Fruit fly (Drosophila melanogaster) whole organism, embryonic: ENCODE results near the gene tub.

Experiments used
- BEAF-32 ChIP-seq: fragments of 200-800 bp; sonication (Bioruptor generic); optimal IDR thresholded peaks from 3 replicates; lab custom pipeline; 2017; ENCODE audit warnings: missing biosample characterization, missing genetic modification characterization, mild to moderate bottlenecking, moderate library complexity, missing genetic modification reagents
- C15 ChIP-seq: fragments of 200-800 bp; sonication (Bioruptor generic); IDR thresholded peaks from 3 replicates; pipeline ENCODE4 v1.3.6; 2022; ENCODE audit warnings: missing biosample characterization, missing genetic modification characterization
- CG10267 ChIP-seq: fragments of 200-800 bp; sonication (Bioruptor generic); optimal IDR thresholded peaks from 2 replicates; lab custom pipeline; 2018; ENCODE audit warnings: missing biosample characterization, mild to moderate bottlenecking, missing genetic modification characterization, moderate library complexity
- CG10543 ChIP-seq: fragments of 200-800 bp; sonication (Bioruptor generic); optimal IDR thresholded peaks from 3 replicates; lab custom pipeline; 2017; ENCODE audit warnings: missing biosample characterization, mild to moderate bottlenecking, missing genetic modification characterization, moderate library complexity
- CG12219 ChIP-seq: fragments of 200-800 bp; sonication (Bioruptor generic); optimal IDR thresholded peaks from 3 replicates; lab custom pipeline; 2018; ENCODE audit warnings: missing biosample characterization, mild to moderate bottlenecking, missing genetic modification characterization
- CG12391 ChIP-seq: fragments of 200-800 bp; sonication (Bioruptor generic); optimal IDR thresholded peaks from 3 replicates; lab custom pipeline; 2018; ENCODE audit warnings: missing biosample characterization, mild to moderate bottlenecking, missing genetic modification characterization, moderate library complexity
- CG13624 ChIP-seq: fragments of 200-800 bp; sonication (Bioruptor generic); optimal IDR thresholded peaks from 2 replicates; lab custom pipeline; 2016; ENCODE audit warnings: missing biosample characterization, missing genetic modification characterization
- CG13775 ChIP-seq: fragments of 200-800 bp; sonication (Bioruptor generic); optimal IDR thresholded peaks from 3 replicates; lab custom pipeline; 2017; ENCODE audit warnings: missing biosample characterization, mild to moderate bottlenecking, missing genetic modification characterization
- CG14965 ChIP-seq: fragments of 200-800 bp; sonication (Bioruptor generic); optimal IDR thresholded peaks from 2 replicates; lab custom pipeline; 2016; ENCODE audit warnings: missing biosample characterization, missing genetic modification characterization, borderline replicate concordance
- CG15269 ChIP-seq: fragments of 200-800 bp; sonication (Bioruptor generic); optimal IDR thresholded peaks from 2 replicates; lab custom pipeline; 2018; ENCODE audit warnings: missing biosample characterization, mild to moderate bottlenecking, missing genetic modification characterization, moderate library complexity
- CG15479 ChIP-seq: fragments of 200-800 bp; sonication (Bioruptor generic); optimal IDR thresholded peaks from 3 replicates; lab custom pipeline; 2019; ENCODE audit warnings: missing biosample characterization, mild to moderate bottlenecking, missing genetic modification characterization, moderate library complexity
- CG42726 ChIP-seq: fragments of 200-800 bp; sonication (Bioruptor generic); IDR thresholded peaks from 2 replicates; pipeline ENCODE4 v1.3.6; 2022; ENCODE audit warnings: missing biosample characterization, missing genetic modification characterization; ENCODE audit not compliant: partially characterized antibody
- CG4424 ChIP-seq: fragments of 200-800 bp; sonication (Bioruptor generic); optimal IDR thresholded peaks from 3 replicates; lab custom pipeline; 2016; ENCODE audit warnings: missing biosample characterization, missing genetic modification characterization
- CG7271 ChIP-seq: fragments of 200-800 bp; sonication (Bioruptor generic); optimal IDR thresholded peaks from 2 replicates; lab custom pipeline; 2018; ENCODE audit warnings: missing biosample characterization, mild to moderate bottlenecking, missing genetic modification characterization, moderate library complexity
- CG7745 ChIP-seq: fragments of 200-800 bp; sonication (Bioruptor generic); optimal IDR thresholded peaks from 2 replicates; lab custom pipeline; 2018; ENCODE audit warnings: missing biosample characterization, mild to moderate bottlenecking, missing genetic modification characterization, moderate library complexity
- CG8281 ChIP-seq: fragments of 200-800 bp; sonication (Bioruptor generic); optimal IDR thresholded peaks from 2 replicates; lab custom pipeline; 2018; ENCODE audit warnings: missing biosample characterization, mild to moderate bottlenecking, missing genetic modification characterization, moderate library complexity
- Chrac-16 ChIP-seq: fragments of 200-800 bp; sonication (Bioruptor generic); optimal IDR thresholded peaks from 3 replicates; lab custom pipeline; 2016; ENCODE audit warnings: missing biosample characterization, missing genetic modification characterization
- D ChIP-seq, 2 experiments: fragments of 200-800 bp in 1 of 2; fragments of >200 bp in 1 of 2; sonication (Bioruptor generic) in 1 of 2; optimal IDR thresholded peaks; 2 replicates in 1 of 2; 3 replicates in 1 of 2; lab custom pipeline; 2017; ENCODE audit warnings: mild to moderate bottlenecking in 1 of 2, missing biosample characterization in 1 of 2, missing genetic modification characterization in 1 of 2, missing genetic modification reagents in 1 of 2
- Deaf1 ChIP-seq: fragments of 200-800 bp; optimal IDR thresholded peaks from 3 replicates; lab custom pipeline; 2019; ENCODE audit warnings: missing biosample characterization, mild to moderate bottlenecking, missing genetic modification characterization, moderate library complexity
- Dll ChIP-seq: fragments of 200-800 bp; sonication (Bioruptor generic); IDR thresholded peaks from 4 replicates; pipeline ENCODE4 v1.3.6; 2022; ENCODE audit warnings: missing biosample characterization, missing genetic modification characterization; ENCODE audit not compliant: partially characterized antibody
- Dref ChIP-seq: fragments of 200-800 bp; sonication (Bioruptor generic); IDR thresholded peaks from 2 replicates; pipeline ENCODE4 v1.3.6; 2022; ENCODE audit warnings: missing biosample characterization, missing genetic modification characterization
- Ets65A ChIP-seq: fragments of 200-800 bp; sonication (Bioruptor generic); peaks from one replicate; lab custom pipeline; 2016; ENCODE audit warnings: missing biosample characterization, missing genetic modification characterization
- HHEX ChIP-seq: fragments of 200-800 bp; sonication (Bioruptor generic); optimal IDR thresholded peaks from 3 replicates; lab custom pipeline; 2017; ENCODE audit warnings: missing biosample characterization, mild to moderate bottlenecking, missing genetic modification characterization, missing genetic modification reagents
- Meics ChIP-seq: fragments of 200-800 bp; sonication (Bioruptor generic); optimal IDR thresholded peaks from 2 replicates; lab custom pipeline; 2017; ENCODE audit warnings: missing biosample characterization, mild to moderate bottlenecking, missing genetic modification characterization
- Oaz ChIP-seq: fragments of 200-800 bp; sonication (Bioruptor generic); IDR thresholded peaks from 2 replicates; pipeline ENCODE4 v1.3.6; 2022; ENCODE audit warnings: missing biosample characterization, missing genetic modification characterization
- PHDP ChIP-seq: fragments of 200-800 bp; sonication (Bioruptor generic); optimal IDR thresholded peaks from 3 replicates; lab custom pipeline; 2018; ENCODE audit warnings: missing biosample characterization, mild to moderate bottlenecking, missing genetic modification characterization, moderate library complexity
- Poxn ChIP-seq: fragments of 200-800 bp; sonication (Bioruptor generic); IDR thresholded peaks from 2 replicates; pipeline ENCODE4 v1.3.6; 2022; ENCODE audit warnings: missing biosample characterization, missing genetic modification characterization
- Sox102F ChIP-seq: fragments of 200-800 bp; sonication (Bioruptor generic); optimal IDR thresholded peaks from 2 replicates; lab custom pipeline; 2018; ENCODE audit warnings: missing biosample characterization, mild to moderate bottlenecking, missing genetic modification characterization, moderate library complexity
- Tbp ChIP-seq: fragments of >200 bp; optimal IDR thresholded peaks from 2 replicates; lab custom pipeline; 2018; ENCODE audit warnings: missing biosample characterization, missing genetic modification characterization
- Vsx1 ChIP-seq: fragments of 200-800 bp; sonication (Bioruptor generic); optimal IDR thresholded peaks from 2 replicates; lab custom pipeline; 2017; ENCODE audit warnings: missing biosample characterization, mild to moderate bottlenecking, missing genetic modification characterization, missing genetic modification reagents
- Xbp1 ChIP-seq: fragments of 200-800 bp; sonication (Bioruptor generic); optimal IDR thresholded peaks from 3 replicates; lab custom pipeline; 2016; ENCODE audit warnings: missing biosample characterization, mild to moderate bottlenecking, missing genetic modification characterization
- ara ChIP-seq: fragments of 200-800 bp; sonication (Bioruptor generic); IDR thresholded peaks from 2 replicates; pipeline ENCODE4 v1.3.6; 2022; ENCODE audit warnings: missing biosample characterization, missing genetic modification characterization
- bbx ChIP-seq: fragments of 200-800 bp; sonication (Bioruptor generic); IDR thresholded peaks from 2 replicates; pipeline ENCODE4 v1.3.6; 2022; ENCODE audit warnings: missing biosample characterization, missing genetic modification characterization; ENCODE audit not compliant: partially characterized antibody
- chif ChIP-seq, 2 experiments: fragments of 200-800 bp; sonication (Bioruptor generic); optimal IDR thresholded peaks; 3 replicates each; lab custom pipeline; 2016; ENCODE audit warnings: missing biosample characterization in 2 of 2, missing genetic modification characterization in 2 of 2
- cwo ChIP-seq: fragments of 200-800 bp; sonication (Bioruptor generic); optimal IDR thresholded peaks from 3 replicates; lab custom pipeline; 2017; ENCODE audit warnings: missing biosample characterization, missing genetic modification characterization, mild to moderate bottlenecking, moderate library complexity, missing genetic modification reagents
- fd96Cb ChIP-seq: fragments of 200-800 bp; sonication (Bioruptor generic); optimal IDR thresholded peaks from 2 replicates; lab custom pipeline; 2018; ENCODE audit warnings: missing biosample characterization, mild to moderate bottlenecking, missing genetic modification characterization, moderate library complexity
- gcm2 ChIP-seq: fragments of 200-800 bp; sonication (Bioruptor generic); optimal IDR thresholded peaks from 2 replicates; lab custom pipeline; 2016; ENCODE audit warnings: missing biosample characterization, missing genetic modification characterization
- her ChIP-seq: fragments of 200-800 bp; sonication (Bioruptor generic); optimal IDR thresholded peaks from 2 replicates; lab custom pipeline; 2016; ENCODE audit warnings: missing biosample characterization, missing genetic modification characterization
- kah ChIP-seq: fragments of 200-800 bp; sonication (Bioruptor generic); optimal IDR thresholded peaks from 2 replicates; lab custom pipeline; 2018; ENCODE audit warnings: missing biosample characterization, mild to moderate bottlenecking, missing genetic modification characterization
- knrl ChIP-seq: fragments of 200-800 bp; sonication (Bioruptor generic); IDR thresholded peaks from 3 replicates; pipeline ENCODE4 v1.3.6; 2022; ENCODE audit warnings: missing biosample characterization, missing genetic modification characterization; ENCODE audit not compliant: partially characterized antibody
- pum ChIP-seq: fragments of 200-800 bp; sonication (Bioruptor generic); optimal IDR thresholded peaks from 2 replicates; lab custom pipeline; 2016; ENCODE audit warnings: missing biosample characterization, missing genetic modification characterization
- salm ChIP-seq: fragments of 200-800 bp; sonication (Bioruptor generic); optimal IDR thresholded peaks from 2 replicates; lab custom pipeline; 2018; ENCODE audit warnings: missing biosample characterization, mild to moderate bottlenecking, missing genetic modification characterization
- sim ChIP-seq: fragments of 200-800 bp; sonication (Bioruptor generic); IDR thresholded peaks from 2 replicates; pipeline ENCODE4 v1.3.6; 2022; ENCODE audit warnings: missing biosample characterization, missing genetic modification characterization
- stc ChIP-seq: fragments of 200-800 bp; sonication (Bioruptor generic); IDR thresholded peaks from 2 replicates; pipeline ENCODE4 v1.3.6; 2022; ENCODE audit warnings: missing biosample characterization, missing genetic modification characterization
- tio ChIP-seq: fragments of 200-800 bp; sonication (Bioruptor generic); optimal IDR thresholded peaks from 2 replicates; lab custom pipeline; 2017; ENCODE audit warnings: missing biosample characterization, missing genetic modification characterization, inconsistent platforms
- trem ChIP-seq: fragments of 200-800 bp; optimal IDR thresholded peaks from 3 replicates; lab custom pipeline; 2019; ENCODE audit warnings: missing biosample characterization, mild to moderate bottlenecking, missing genetic modification characterization, moderate library complexity

The tub gene

dm6 chr3R:4394654-4395581 is 7.4 kb downstream of the tub start (continued):
- TF ChIP-seq Deaf1 (tag; lab: Kevin White, UChicago) (peak; percentile 75), CG4424 (peak; percentile 77), trem (tag; lab: Kevin White, UChicago) (peak; percentile 53), kah (GFP tag; lab: Kevin White, UChicago) (peak; percentile 57), Chrac-16 (GFP tag; lab: Kevin White, UChicago) (peak; percentile 76), sim (GFP tag; lab: Robert Waterston, UW) (peak; percentile 26; the same call in 1 of the 2 replicates), fd96Cb (tag; lab: Kevin White, UChicago) (peak; percentile 84), BEAF-32 (GFP tag; lab: Kevin White, UChicago) (peak; percentile 14), CG13624 (peak; percentile 93), CG7271 (tag; lab: Kevin White, UChicago) (peak; percentile 15), CG15479 (GFP tag; lab: Kevin White, UChicago) (no peak), CG12219 (GFP tag; lab: Kevin White, UChicago) (peak; percentile 91), Meics (GFP tag; lab: Kevin White, UChicago) (peak; percentile 88), ara (GFP tag; lab: Robert Waterston, UW) (peak; percentile 76; the same call in 1 of the 2 replicates), bbx (GFP tag; lab: Robert Waterston, UW) (no peak), gcm2 (GFP tag; lab: Kevin White, UChicago) (peak; percentile 46), her (GFP tag; lab: Kevin White, UChicago) (peak; percentile 85), cwo (peak; percentile 85), knrl (no peak), Poxn (GFP tag; lab: Robert Waterston, UW) (no peak), C15 (GFP tag; lab: Robert Waterston, UW) (0 out of 3 replicates have a peak, but pooled peaks have one; percentile 41), Dll (GFP tag; lab: Robert Waterston, UW) (no peak), stc (GFP tag; lab: Robert Waterston, UW) (peak; percentile 89), Ets65A (peak; percentile 99), Sox102F (GFP tag; lab: Kevin White, UChicago) (peak; percentile 93), chif (GFP tag; optimal IDR thresholded peaks at IDR 0.05; lab: Kevin White, UChicago) (peak; percentile 84), Oaz (no peak; the same call in 1 of the 2 replicates), Vsx1 (GFP tag; lab: Kevin White, UChicago) (peak; percentile 9), CG14965 (GFP tag; lab: Kevin White, UChicago) (peak; percentile 54), Dref (0 out of 2 replicates have a peak, but pooled peaks have one; percentile 17), Tbp (GFP tag; lab: Kevin White, UChicago) (no peak), CG12391 (tag; lab: Kevin White, UChicago) (peak; percentile 88), D (optimal IDR thresholded peaks at IDR 0.05; lab: Kevin White, UChicago) (no peak), D (GFP tag; optimal IDR thresholded peaks at IDR 0.05; lab: Kevin White, UChicago) (peak; percentile 76), CG15269 (tag; lab: Kevin White, UChicago) (peak; percentile 92), CG10543 (GFP tag; lab: Kevin White, UChicago) (peak; percentile 75), HHEX (peak; percentile 88), CG13775 (peak; percentile 72), CG7745 (no peak), CG42726 (GFP tag; lab: Robert Waterston, UW) (no peak), tio (GFP tag; lab: Kevin White, UChicago) (peak; percentile 63), PHDP (tag; lab: Kevin White, UChicago) (peak; percentile 90), CG10267 (peak; percentile 77), salm (peak; percentile 87), CG8281 (tag; lab: Kevin White, UChicago) (peak; percentile 57), pum (GFP tag; lab: Kevin White, UChicago) (peak; percentile 83), Xbp1 (GFP tag; lab: Kevin White, UChicago) (peak; percentile 87)
